Worm (Caenorhabditis elegans) whole organism, midembryonic: ENCODE data around the gene cest-6.

Source experiments
- cog-1 ChIP-seq: sonication (generic microtip); optimal IDR thresholded peaks from 2 replicates; lab custom pipeline; 2016; ENCODE audit warnings: missing genetic modification characterization, missing compliant biosample characterization
- klf-2 ChIP-seq: fragments of 200-800 bp; sonication (Bioruptor generic); conservative IDR thresholded peaks from 2 replicates; pipeline ENCODE4 v1.3.6; 2022; ENCODE audit warnings: missing genetic modification reagents, missing genetic modification characterization, missing compliant biosample characterization
- med-1 ChIP-seq: sonication (generic microtip); optimal IDR thresholded peaks from 2 replicates; lab custom pipeline; 2017; ENCODE audit warnings: missing genetic modification characterization, mild to moderate bottlenecking, missing compliant biosample characterization, antibody characterized with exemption, missing genetic modification reagents; ENCODE audit not compliant: insufficient read depth
- ref-1 ChIP-seq: fragments of 200-800 bp; sonication (Bioruptor generic); conservative IDR thresholded peaks from 2 replicates; pipeline ENCODE4 v1.3.6; 2022; ENCODE audit warnings: missing genetic modification reagents, missing genetic modification characterization, missing compliant biosample characterization
- tab-1 ChIP-seq: fragments of 200-800 bp; sonication (Bioruptor generic); IDR thresholded peaks from 2 replicates; pipeline ENCODE4 v1.3.6; 2022; ENCODE audit warnings: missing genetic modification characterization, missing compliant biosample characterization
- ztf-29 ChIP-seq: fragments of 200-800 bp; sonication (Bioruptor generic); IDR thresholded peaks from 2 replicates; pipeline ENCODE4 v1.3.6; 2022; ENCODE audit warnings: missing genetic modification reagents, missing genetic modification characterization, missing compliant biosample characterization

ce11 chrIV:6941101-6941500, 12.8 kb upstream of the cest-6 start:
- TF ChIP-seq med-1 (no peak), tab-1 (GFP tag; lab: Robert Waterston, UW) (no peak), cog-1 (tag; lab: Kevin White, UChicago) (no peak), ref-1 (no peak), klf-2 (GFP tag; lab: Robert Waterston, UW) (no peak), ztf-29 (GFP tag; lab: Robert Waterston, UW) (no peak)
